Worm (Caenorhabditis elegans): ENCODE data around the gene C32D5.4.

Gene C32D5.4

ce11 chrII:6322979-6323378 lies at the start of gene C32D5.4:
TSS of gene C32D5.4 (minus strand) at chrII:6323079.
- TF ChIP-seq lin-39 (tag; optimal IDR thresholded peaks at IDR 0.05) (no peak), elt-1 (tag; optimal IDR thresholded peaks at IDR 0.05) (no peak), nhr-23 (tag; optimal IDR thresholded peaks at IDR 0.05) (no peak), mbf-1 (tag; optimal IDR thresholded peaks at IDR 0.05) (no peak), nhr-6 (tag; optimal IDR thresholded peaks at IDR 0.05) (no peak), mab-5 (tag; optimal IDR thresholded peaks at IDR 0.05) (no peak), nhr-25 (tag; optimal IDR thresholded peaks at IDR 0.05) (no peak), nhr-21 (tag; optimal IDR thresholded peaks at IDR 0.05) (no peak), skn-1 (tag; optimal IDR thresholded peaks at IDR 0.05) (no peak), ztf-11 (tag; optimal IDR thresholded peaks at IDR 0.05) (no peak), lsy-2 (tag; optimal IDR thresholded peaks at IDR 0.05) (no peak), unc-62 (GFP tag; optimal IDR thresholded peaks at IDR 0.05) (no peak), peb-1 (tag; optimal IDR thresholded peaks at IDR 0.05) (no peak), sma-9 (GFP tag; optimal IDR thresholded peaks at IDR 0.05) (no peak), sma-9 (tag; optimal IDR thresholded peaks at IDR 0.05) (no peak), ztf-1 (GFP tag; conservative IDR thresholded peaks at IDR 0.05) (no peak), egl-27 (tag; optimal IDR thresholded peaks at IDR 0.05) (no peak), nhr-77 (tag; optimal IDR thresholded peaks at IDR 0.05) (no peak), zag-1 (tag; optimal IDR thresholded peaks at IDR 0.05) (no peak)

DNA sequence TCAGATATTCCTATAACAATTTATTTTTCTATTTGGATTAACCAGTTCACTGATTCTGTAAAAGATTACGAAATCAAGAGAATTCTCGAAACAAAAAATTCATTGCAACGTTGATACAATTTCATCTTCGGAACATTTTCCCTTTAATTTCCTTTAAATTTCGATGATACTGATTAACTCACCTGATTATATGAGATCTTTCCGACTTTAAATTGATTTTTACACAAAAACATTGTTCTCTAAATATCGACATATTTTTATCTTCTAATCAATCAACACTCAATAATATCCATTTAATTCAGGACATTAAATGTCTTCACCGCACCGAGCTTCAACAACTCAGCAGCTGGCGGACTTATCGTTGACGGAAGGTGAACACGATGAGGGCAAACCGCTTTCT lies 48.1 kb upstream of the C32D5.4 start, which contains the start of gene lin-23:
lin-23 (plus strand) TSS at position 301 of the 400 bp plus-strand sequence.
- TF ChIP-seq C34F6.9 (tag; optimal IDR thresholded peaks at IDR 0.05) (no peak), sma-3 (GFP tag; optimal IDR thresholded peaks at IDR 0.05) (no peak), elt-3 (tag; optimal IDR thresholded peaks at IDR 0.05) (no peak), sma-9 (GFP tag; optimal IDR thresholded peaks at IDR 0.05) (no peak), sma-9 (tag; optimal IDR thresholded peaks at IDR 0.05) (no peak), ceh-82 (tag; optimal IDR thresholded peaks at IDR 0.05) (no peak), unc-39 (tag; optimal IDR thresholded peaks at IDR 0.05) (no peak), ztf-1 (GFP tag; conservative IDR thresholded peaks at IDR 0.05) (no peak), elt-1 (tag; optimal IDR thresholded peaks at IDR 0.05) (no peak), nhr-23 (tag; optimal IDR thresholded peaks at IDR 0.05) (no peak), unc-55 (GFP tag; optimal IDR thresholded peaks at IDR 0.05) (no peak)

DNA sequence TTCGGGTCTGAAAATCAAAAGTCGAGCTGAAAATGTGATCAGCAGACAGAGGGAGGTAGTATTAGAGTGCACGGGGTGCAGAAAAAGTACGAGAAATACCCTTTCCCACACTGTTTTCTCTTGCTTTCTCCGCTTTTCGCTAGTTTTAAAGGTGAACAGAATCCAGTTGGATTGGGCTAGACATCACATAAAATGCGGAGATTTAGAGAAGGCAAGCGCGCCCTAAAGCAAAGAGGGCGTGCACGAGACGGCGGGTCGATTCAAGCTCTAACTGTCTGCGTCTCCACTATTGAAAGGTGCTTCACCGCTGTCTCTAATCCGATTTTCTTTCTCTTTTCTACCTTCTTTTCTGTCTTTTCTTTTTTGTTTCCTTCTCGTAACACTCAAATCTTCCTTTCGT lies 47.2 kb upstream of the C32D5.4 start:
- peak; percentile 90 for TF ChIP-seq sma-9 (GFP tag; optimal IDR thresholded peaks at IDR 0.05)
- TF ChIP-seq sma-9 (tag; optimal IDR thresholded peaks at IDR 0.05) = no peak
- TF ChIP-seq nhr-25 (tag; optimal IDR thresholded peaks at IDR 0.05) = peak; percentile 79
- peak; percentile 92 for TF ChIP-seq blmp-1 (tag; optimal IDR thresholded peaks at IDR 0.05; ENCODE audit: insufficient read depth)
- TF ChIP-seq dmd-4 (tag; optimal IDR thresholded peaks at IDR 0.05) = no peak
- peak; percentile 60 for TF ChIP-seq ztf-4 (tag; optimal IDR thresholded peaks at IDR 0.05)
- peak; percentile 89 for TF ChIP-seq nhr-129 (tag; optimal IDR thresholded peaks at IDR 0.05)
- peak; percentile 88 for TF ChIP-seq crh-2 (tag; optimal IDR thresholded peaks at IDR 0.05)
- peak; percentile 91 for TF ChIP-seq unc-55 (GFP tag; optimal IDR thresholded peaks at IDR 0.05)
- TF ChIP-seq mdl-1 (tag; optimal IDR thresholded peaks at IDR 0.05) = peak; percentile 91 to 94
- no peak for TF ChIP-seq ceh-16 (tag; optimal IDR thresholded peaks at IDR 0.05)
- TF ChIP-seq sma-3 (GFP tag; optimal IDR thresholded peaks at IDR 0.05) = peak; percentile 80
- TF ChIP-seq fos-1 (tag; optimal IDR thresholded peaks at IDR 0.05) = peak; percentile 53
- no peak for TF ChIP-seq elt-3 (tag; optimal IDR thresholded peaks at IDR 0.05)
- no peak for TF ChIP-seq ztf-11 (tag; optimal IDR thresholded peaks at IDR 0.05)
- peak; percentile 77 for TF ChIP-seq gmeb-1 (tag; optimal IDR thresholded peaks at IDR 0.05)
- peak; percentile 88 for TF ChIP-seq F13H6.1 (tag; optimal IDR thresholded peaks at IDR 0.05)
- TF ChIP-seq nhr-12 (tag; optimal IDR thresholded peaks at IDR 0.05) = no peak
- TF ChIP-seq ztf-1 (GFP tag; conservative IDR thresholded peaks at IDR 0.05) = no peak
- peak; percentile 22 for TF ChIP-seq nhr-6 (tag; optimal IDR thresholded peaks at IDR 0.05)
- TF ChIP-seq C34F6.9 (tag; optimal IDR thresholded peaks at IDR 0.05) = peak; percentile 93
- TF ChIP-seq lsy-2 (tag; optimal IDR thresholded peaks at IDR 0.05) = peak; percentile 66 to 88
- TF ChIP-seq nhr-10 (tag; optimal IDR thresholded peaks at IDR 0.05) = no peak
- peak; percentile 66 for TF ChIP-seq snpc-4 (tag; optimal IDR thresholded peaks at IDR 0.05)
- peak; percentile 40 for TF ChIP-seq nhr-237 (tag; optimal IDR thresholded peaks at IDR 0.05)
- TF ChIP-seq zag-1 (tag; optimal IDR thresholded peaks at IDR 0.05) = peak; percentile 56
- TF ChIP-seq nhr-23 (tag; optimal IDR thresholded peaks at IDR 0.05) = no peak
- TF ChIP-seq egl-27 (tag; optimal IDR thresholded peaks at IDR 0.05) = peak; percentile 56
- TF ChIP-seq lin-13 (GFP tag; optimal IDR thresholded peaks at IDR 0.05) = peak; percentile 77
- TF ChIP-seq Y55F3AM.14 (GFP tag; optimal IDR thresholded peaks at IDR 0.05) = no peak
- no peak for TF ChIP-seq alr-1 (tag; optimal IDR thresholded peaks at IDR 0.05)
- TF ChIP-seq lin-11 (tag; optimal IDR thresholded peaks at IDR 0.05) = peak; percentile 83
- TF ChIP-seq R02D3.7 (tag; optimal IDR thresholded peaks at IDR 0.05) = no peak
- no peak for TF ChIP-seq elt-1 (tag; optimal IDR thresholded peaks at IDR 0.05)
- TF ChIP-seq nhr-21 (tag; optimal IDR thresholded peaks at IDR 0.05) = peak; percentile 81
- no peak for TF ChIP-seq ZK546.5 (tag; optimal IDR thresholded peaks at IDR 0.05)
- no peak for TF ChIP-seq peb-1 (tag; optimal IDR thresholded peaks at IDR 0.05)
- no peak for TF ChIP-seq skn-1 (tag; optimal IDR thresholded peaks at IDR 0.05)
- TF ChIP-seq mab-5 (tag; optimal IDR thresholded peaks at IDR 0.05) = peak; percentile 71

All from whole organism, L2 larva.